Fruit fly (Drosophila melanogaster) whole organism, embryonic: ENCODE data around the gene CG42399.

Source experiments
- Ada2b ChIP-seq: fragments of 200-800 bp; sonication (Bioruptor generic); IDR thresholded peaks from 2 replicates; pipeline ENCODE4 v1.3.6; 2022; ENCODE audit warnings: missing biosample characterization, missing genetic modification characterization
- CG10209 ChIP-seq: fragments of 200-800 bp; sonication (Bioruptor generic); optimal IDR thresholded peaks from 3 replicates; lab custom pipeline; 2017; ENCODE audit warnings: missing biosample characterization, mild to moderate bottlenecking, missing genetic modification characterization, missing genetic modification reagents
- CG10431 ChIP-seq: fragments of 200-800 bp; sonication (Bioruptor generic); optimal IDR thresholded peaks from 3 replicates; lab custom pipeline; 2018; ENCODE audit warnings: missing biosample characterization, mild to moderate bottlenecking, missing genetic modification characterization
- CG12236 ChIP-seq: fragments of 200-800 bp; sonication (Bioruptor generic); optimal IDR thresholded peaks from 2 replicates; lab custom pipeline; 2016; ENCODE audit warnings: missing biosample characterization, missing genetic modification characterization
- CG12391 ChIP-seq: fragments of 200-800 bp; sonication (Bioruptor generic); optimal IDR thresholded peaks from 3 replicates; lab custom pipeline; 2018; ENCODE audit warnings: missing biosample characterization, mild to moderate bottlenecking, missing genetic modification characterization, moderate library complexity
- CG13624 ChIP-seq: fragments of 200-800 bp; sonication (Bioruptor generic); optimal IDR thresholded peaks from 2 replicates; lab custom pipeline; 2016; ENCODE audit warnings: missing biosample characterization, missing genetic modification characterization
- CG13775 ChIP-seq: fragments of 200-800 bp; sonication (Bioruptor generic); optimal IDR thresholded peaks from 3 replicates; lab custom pipeline; 2017; ENCODE audit warnings: missing biosample characterization, mild to moderate bottlenecking, missing genetic modification characterization
- CG15269 ChIP-seq: fragments of 200-800 bp; sonication (Bioruptor generic); optimal IDR thresholded peaks from 2 replicates; lab custom pipeline; 2018; ENCODE audit warnings: missing biosample characterization, mild to moderate bottlenecking, missing genetic modification characterization, moderate library complexity
- CG17385 ChIP-seq: fragments of 200-800 bp; sonication (Bioruptor generic); optimal IDR thresholded peaks from 3 replicates; lab custom pipeline; 2018; ENCODE audit warnings: missing biosample characterization, mild to moderate bottlenecking, missing genetic modification characterization
- CG17829 ChIP-seq: fragments of 200-800 bp; optimal IDR thresholded peaks from 2 replicates; lab custom pipeline; 2019; ENCODE audit warnings: missing biosample characterization, mild to moderate bottlenecking, missing genetic modification characterization, moderate library complexity
- CG18476 ChIP-seq: fragments of 200-800 bp; sonication (Bioruptor generic); optimal IDR thresholded peaks from 2 replicates; lab custom pipeline; 2016; ENCODE audit warnings: missing biosample characterization, mild to moderate bottlenecking, missing genetic modification characterization
- CG2875 ChIP-seq: fragments of 200-800 bp; sonication (Bioruptor generic); optimal IDR thresholded peaks from 2 replicates; lab custom pipeline; 2017; ENCODE audit warnings: missing biosample characterization, mild to moderate bottlenecking, missing genetic modification characterization, missing genetic modification reagents
- CG30020 ChIP-seq: fragments of 200-800 bp; optimal IDR thresholded peaks from 2 replicates; lab custom pipeline; 2019; ENCODE audit warnings: missing biosample characterization, mild to moderate bottlenecking, missing genetic modification characterization, moderate library complexity
- CG4282 ChIP-seq: fragments of 200-800 bp; sonication (Bioruptor generic); optimal IDR thresholded peaks from 2 replicates; lab custom pipeline; 2016; ENCODE audit warnings: missing biosample characterization, missing genetic modification characterization
- CG5245 ChIP-seq: fragments of 200-800 bp; sonication (Bioruptor generic); optimal IDR thresholded peaks from 3 replicates; lab custom pipeline; 2016; ENCODE audit warnings: missing biosample characterization, missing genetic modification characterization
- CG6813 ChIP-seq: fragments of 200-800 bp; sonication (Bioruptor generic); optimal IDR thresholded peaks from 2 replicates; lab custom pipeline; 2017; ENCODE audit warnings: missing biosample characterization, missing genetic modification characterization, mild to moderate bottlenecking, moderate library complexity, missing genetic modification reagents
- CG7556 ChIP-seq: fragments of 200-800 bp; sonication (Bioruptor generic); optimal IDR thresholded peaks from 2 replicates; lab custom pipeline; 2017; ENCODE audit warnings: missing biosample characterization, mild to moderate bottlenecking, missing genetic modification characterization
- CG7928 ChIP-seq: fragments of 200-800 bp; sonication (Bioruptor generic); optimal IDR thresholded peaks from 2 replicates; lab custom pipeline; 2017; ENCODE audit warnings: missing biosample characterization, mild to moderate bottlenecking, missing genetic modification characterization
- CG8089 ChIP-seq: fragments of 200-800 bp; sonication (Bioruptor generic); optimal IDR thresholded peaks from 3 replicates; lab custom pipeline; 2016; ENCODE audit warnings: missing biosample characterization, missing genetic modification characterization
- CG8290 ChIP-seq, 3 experiments: fragments of 200-800 bp; sonication (Bioruptor generic); optimal IDR thresholded peaks; 2 replicates each; lab custom pipeline; 2016 to 2019; ENCODE audit warnings: missing biosample characterization in 3 of 3, missing genetic modification characterization in 3 of 3, mild to moderate bottlenecking in 2 of 3, moderate library complexity in 1 of 3
- CG9727 ChIP-seq: fragments of 200-800 bp; sonication (Bioruptor generic); optimal IDR thresholded peaks from 3 replicates; lab custom pipeline; 2017; ENCODE audit warnings: missing biosample characterization, mild to moderate bottlenecking, missing genetic modification characterization
- Deaf1 ChIP-seq: fragments of 200-800 bp; optimal IDR thresholded peaks from 3 replicates; lab custom pipeline; 2019; ENCODE audit warnings: missing biosample characterization, mild to moderate bottlenecking, missing genetic modification characterization, moderate library complexity
- Ets97D ChIP-seq: fragments of 200-800 bp; sonication (Bioruptor generic); optimal IDR thresholded peaks from 3 replicates; lab custom pipeline; 2016; ENCODE audit warnings: missing biosample characterization, missing genetic modification characterization
- Fer2 ChIP-seq: fragments of 200-800 bp; sonication (Bioruptor generic); optimal IDR thresholded peaks from 2 replicates; lab custom pipeline; 2018; ENCODE audit warnings: missing biosample characterization, mild to moderate bottlenecking, missing genetic modification characterization, moderate library complexity
- Hey ChIP-seq: fragments of 200-800 bp; sonication (Bioruptor generic); optimal IDR thresholded peaks from 3 replicates; lab custom pipeline; 2018; ENCODE audit warnings: missing biosample characterization, mild to moderate bottlenecking, missing genetic modification characterization
- Hmr ChIP-seq: fragments of 200-800 bp; sonication (Bioruptor generic); optimal IDR thresholded peaks from 3 replicates; lab custom pipeline; 2017; ENCODE audit warnings: mild to moderate bottlenecking, missing biosample characterization, missing genetic modification reagents, missing genetic modification characterization
- Hr3 ChIP-seq: fragments of 200-800 bp; sonication (Bioruptor generic); optimal IDR thresholded peaks from 3 replicates; lab custom pipeline; 2016; ENCODE audit warnings: missing biosample characterization, missing genetic modification characterization
- Mad ChIP-seq: fragments of 200-800 bp; sonication (Bioruptor generic); optimal IDR thresholded peaks from 2 replicates; lab custom pipeline; 2016; ENCODE audit warnings: missing biosample characterization, missing genetic modification characterization
- Max ChIP-seq: fragments of 200-800 bp; sonication (Bioruptor generic); optimal IDR thresholded peaks from 2 replicates; lab custom pipeline; 2016; ENCODE audit warnings: missing biosample characterization, mild to moderate bottlenecking, missing genetic modification characterization
- bab2 ChIP-seq: fragments of 200-800 bp; sonication (Bioruptor generic); optimal IDR thresholded peaks from 2 replicates; lab custom pipeline; 2016; ENCODE audit warnings: missing biosample characterization, missing genetic modification characterization
- cwo ChIP-seq: fragments of 200-800 bp; sonication (Bioruptor generic); optimal IDR thresholded peaks from 3 replicates; lab custom pipeline; 2017; ENCODE audit warnings: missing biosample characterization, missing genetic modification characterization, mild to moderate bottlenecking, moderate library complexity, missing genetic modification reagents
- dm ChIP-seq: fragments of 200-800 bp; sonication (Bioruptor generic); optimal IDR thresholded peaks from 3 replicates; lab custom pipeline; 2016; ENCODE audit warnings: missing biosample characterization, missing genetic modification characterization
- eve ChIP-seq, 2 experiments: fragments of >200 bp; optimal IDR thresholded peaks; 2 replicates each; lab custom pipeline; 2017; ENCODE audit warnings: missing biosample characterization in 2 of 2, missing genetic modification characterization in 2 of 2
- ewg ChIP-seq: fragments of 200-800 bp; sonication (Bioruptor generic); optimal IDR thresholded peaks from 3 replicates; lab custom pipeline; 2017; ENCODE audit warnings: mild to moderate bottlenecking, missing biosample characterization, missing genetic modification reagents, missing genetic modification characterization
- ham ChIP-seq: fragments of 200-800 bp; sonication (Bioruptor generic); IDR thresholded peaks from 2 replicates; pipeline ENCODE4 v1.3.6; 2022; ENCODE audit warnings: missing biosample characterization, missing genetic modification characterization
- ind ChIP-seq: fragments of 200-800 bp; sonication (Bioruptor generic); optimal IDR thresholded peaks from 3 replicates; lab custom pipeline; 2016; ENCODE audit warnings: missing biosample characterization, missing genetic modification characterization
- jumu ChIP-seq: fragments of 200-800 bp; sonication (Bioruptor generic); optimal IDR thresholded peaks from 3 replicates; lab custom pipeline; 2016; ENCODE audit warnings: missing biosample characterization, missing genetic modification characterization
- lola ChIP-seq, 3 experiments: fragments of >200 bp in 2 of 3; fragments of 200-800 bp in 1 of 3; sonication (Bioruptor generic) in 1 of 3; optimal IDR thresholded peaks; 2 replicates each; lab custom pipeline; 2017 to 2019; ENCODE audit warnings: missing biosample characterization in 3 of 3, missing genetic modification characterization in 3 of 3, mild to moderate bottlenecking in 1 of 3, moderate library complexity in 1 of 3
- nerfin-1 ChIP-seq: fragments of 200-800 bp; sonication (Bioruptor generic); optimal IDR thresholded peaks from 3 replicates; lab custom pipeline; 2019; ENCODE audit warnings: missing biosample characterization, mild to moderate bottlenecking, missing genetic modification characterization, moderate library complexity
- org-1 ChIP-seq: fragments of 200-800 bp; sonication (Bioruptor generic); optimal IDR thresholded peaks from 2 replicates; lab custom pipeline; 2017; ENCODE audit warnings: missing biosample characterization, missing genetic modification characterization
- otp ChIP-seq: fragments of 200-800 bp; sonication (Bioruptor generic); IDR thresholded peaks from 3 replicates; pipeline ENCODE4, ENCODE4 v1.3.6; 2022; ENCODE audit warnings: missing biosample characterization, missing genetic modification characterization
- pan ChIP-seq, 4 experiments: fragments of >200 bp in 3 of 4; fragments of 200-800 bp in 1 of 4; sonication (Bioruptor generic) in 1 of 4; optimal IDR thresholded peaks in 3 of 4; IDR thresholded peaks in 1 of 4; 2 replicates each; pipeline versions ENCODE4 v1.3.6 to Lab custom; 2017 to 2022; ENCODE audit warnings: missing biosample characterization in 2 of 4, missing genetic modification characterization in 2 of 4, mixed read lengths in 1 of 4
- shn ChIP-seq: fragments of 200-800 bp; sonication (Bioruptor generic); optimal IDR thresholded peaks from 3 replicates; lab custom pipeline; 2016; ENCODE audit warnings: missing biosample characterization, missing genetic modification characterization
- sisA ChIP-seq: fragments of 200-800 bp; sonication (Bioruptor generic); IDR thresholded peaks from 2 replicates; pipeline ENCODE4 v1.3.6; 2022; ENCODE audit warnings: missing biosample characterization, missing genetic modification characterization
- sug ChIP-seq: fragments of 200-800 bp; optimal IDR thresholded peaks from 2 replicates; lab custom pipeline; 2019; ENCODE audit warnings: missing biosample characterization, mild to moderate bottlenecking, missing genetic modification characterization, moderate library complexity
- tap ChIP-seq: fragments of 200-800 bp; optimal IDR thresholded peaks from 3 replicates; lab custom pipeline; 2019; ENCODE audit warnings: missing biosample characterization, mild to moderate bottlenecking, missing genetic modification characterization, moderate library complexity
- wor ChIP-seq: fragments of 200-800 bp; sonication (Bioruptor generic); IDR thresholded peaks from 2 replicates; pipeline ENCODE4 v1.3.6; 2022; ENCODE audit warnings: missing biosample characterization, missing genetic modification characterization

The CG42399 gene

dm6 chr2L:160581-161452 lies 7.7 kb upstream of the CG42399 start (continued):
- TF ChIP-seq eve (GFP tag; optimal IDR thresholded peaks at IDR 0.05; lab: Kevin White, UChicago) (peak in 1 of 2 experiments; percentile 86), CG17385 (GFP tag; lab: Kevin White, UChicago) (peak; percentile 37), Ada2b (no peak), CG10431 (GFP tag; lab: Kevin White, UChicago) (peak; percentile 50), otp (GFP tag; lab: Robert Waterston, UW) (no peak), CG18476 (GFP tag; lab: Kevin White, UChicago) (peak; percentile 22), org-1 (GFP tag; lab: Kevin White, UChicago) (peak; percentile 55), CG17829 (peak; percentile 43), Deaf1 (peak; percentile 38), CG10209 (GFP tag; lab: Kevin White, UChicago) (peak; percentile 6), lola (GFP tag; optimal IDR thresholded peaks at IDR 0.05; lab: Kevin White, UChicago) (peak in 1 of 3 experiments; percentile 18), CG12391 (peak; percentile 36), CG8290 (GFP tag; optimal IDR thresholded peaks at IDR 0.05; lab: Kevin White, UChicago) (no peak), CG8290 (tag; optimal IDR thresholded peaks at IDR 0.05; lab: Kevin White, UChicago) (peak in 1 of 2 experiments; percentile 5), nerfin-1 (tag; lab: Kevin White, UChicago) (peak; percentile 31), Mad (GFP tag; lab: Kevin White, UChicago) (peak; percentile 5), CG13624 (GFP tag; lab: Kevin White, UChicago) (no peak), tap (tag; lab: Kevin White, UChicago) (no peak), pan (optimal IDR thresholded peaks at IDR 0.05; lab: Kevin White, UChicago) (no peak), pan (GFP tag; optimal IDR thresholded peaks at IDR 0.05 in 1 of 2, IDR thresholded peaks at IDR 0.05 in 1 of 2) (no peak), CG2875 (GFP tag; lab: Kevin White, UChicago) (no peak), CG12236 (GFP tag; lab: Kevin White, UChicago) (no peak), wor (GFP tag; lab: Robert Waterston, UW) (no peak), bab2 (GFP tag; lab: Kevin White, UChicago) (no peak), ind (GFP tag; lab: Kevin White, UChicago) (no peak), jumu (peak; percentile 10), CG4282 (GFP tag; lab: Kevin White, UChicago) (no peak), Hr3 (GFP tag; lab: Kevin White, UChicago) (no peak), CG6813 (GFP tag; lab: Kevin White, UChicago) (no peak), CG13775 (no peak), Fer2 (tag; lab: Kevin White, UChicago) (no peak), ham (GFP tag; lab: Robert Waterston, UW) (no peak)

- TF ChIP-seq Hmr (GFP tag; lab: Kevin White, UChicago) = peak; percentile 75
- no peak for TF ChIP-seq CG7928 (GFP tag; lab: Kevin White, UChicago)
- peak; percentile 30 for TF ChIP-seq CG15269 (tag; lab: Kevin White, UChicago)
- TF ChIP-seq CG9727 (GFP tag; lab: Kevin White, UChicago) = peak; percentile 5
- TF ChIP-seq sisA (GFP tag; lab: Robert Waterston, UW) = no peak
- TF ChIP-seq Ets97D (GFP tag; lab: Kevin White, UChicago) = peak; percentile 72
- no peak for TF ChIP-seq CG7556 (GFP tag; lab: Kevin White, UChicago)
- TF ChIP-seq shn = peak; percentile 11
- no peak for TF ChIP-seq CG5245
- TF ChIP-seq CG30020 = peak; percentile 80
- peak; percentile 19 for TF ChIP-seq cwo (GFP tag; lab: Kevin White, UChicago)
- peak; percentile 51 for TF ChIP-seq sug (tag; lab: Kevin White, UChicago)
- TF ChIP-seq Max (GFP tag; lab: Kevin White, UChicago) = peak; percentile 36
- peak; percentile 41 for TF ChIP-seq ewg (GFP tag; lab: Kevin White, UChicago)
- no peak for TF ChIP-seq CG8089 (GFP tag; lab: Kevin White, UChicago)
- TF ChIP-seq dm = peak; percentile 25
- TF ChIP-seq Hey (tag; lab: Kevin White, UChicago) = peak; percentile 8
These were observed 5.7 kb upstream of the CG42399 start, which contains the start of the genes CG33635 and spen for dm6 chr2L:158649-159257. TSS of gene CG33635 (minus strand) at chr2L:158664. TSS of gene spen (plus strand) at chr2L:159032.
